Fruit fly (Drosophila melanogaster): Measurements from ENCODE around the gene ppk21.

The ppk21 gene

dm6 chr3R:29690960-29691527 is 26.5 kb downstream of the ppk21 start (continued):
- TF ChIP-seq Nf-YA (GFP tag; IDR thresholded peaks at IDR 0.05) (0 out of 2 replicates have a peak, but pooled peaks have one; percentile 37), CG15479 (GFP tag; optimal IDR thresholded peaks at IDR 0.05) (peak; percentile 39), CG8478 (optimal IDR thresholded peaks at IDR 0.05) (peak; percentile 4), ase (GFP tag; IDR thresholded peaks at IDR 0.05) (no peak), Myb (GFP tag; optimal IDR thresholded peaks at IDR 0.05) (no peak)

- no peak for TF ChIP-seq zen2 (GFP tag; IDR thresholded peaks at IDR 0.05; ENCODE audit: partially characterized antibody)
- peak; percentile 10 for TF ChIP-seq CG15479 (GFP tag; optimal IDR thresholded peaks at IDR 0.05)
- TF ChIP-seq dysf (GFP tag; IDR thresholded peaks at IDR 0.05) = no peak
- no peak for TF ChIP-seq bowl (GFP tag; IDR thresholded peaks at IDR 0.05)
- TF ChIP-seq CG10979 (tag; optimal IDR thresholded peaks at IDR 0.05) = no peak
- no peak for TF ChIP-seq CG2875 (GFP tag; optimal IDR thresholded peaks at IDR 0.05)
- TF ChIP-seq Xrp1 (GFP tag; IDR thresholded peaks at IDR 0.05) = no peak
- 0 out of 2 replicates have a peak, but pooled peaks have one; percentile 15 for TF ChIP-seq CG32767 (GFP tag; IDR thresholded peaks at IDR 0.05)
- TF ChIP-seq CG17912 (GFP tag; optimal IDR thresholded peaks at IDR 0.05) = no peak
- no peak for TF ChIP-seq Hr3 (GFP tag; optimal IDR thresholded peaks at IDR 0.05)
- 0 out of 4 replicates have a peak, but pooled peaks have one; percentile 17 for TF ChIP-seq chinmo (GFP tag; IDR thresholded peaks at IDR 0.05; ENCODE audit: partially characterized antibody)
- no peak for TF ChIP-seq Sox100B (GFP tag; optimal IDR thresholded peaks at IDR 0.05)
- TF ChIP-seq Dll (GFP tag; IDR thresholded peaks at IDR 0.05; ENCODE audit: partially characterized antibody) = peak; percentile 38; the same call in 1 of the 4 replicates
- no peak for TF ChIP-seq CG33557 (GFP tag; optimal IDR thresholded peaks at IDR 0.05)
- peak; percentile 57 for TF ChIP-seq dmrt99B (tag; optimal IDR thresholded peaks at IDR 0.05)
- TF ChIP-seq esg (GFP tag; conservative IDR thresholded peaks at IDR 0.05) = no peak
- no peak for TF ChIP-seq shn (GFP tag; optimal IDR thresholded peaks at IDR 0.05)
- TF ChIP-seq TFAM (GFP tag; optimal IDR thresholded peaks at IDR 0.05) = no peak
- TF ChIP-seq Deaf1 (tag; optimal IDR thresholded peaks at IDR 0.05) = peak; percentile 10
- TF ChIP-seq Hmx (GFP tag; optimal IDR thresholded peaks at IDR 0.05) = no peak
- TF ChIP-seq CG9727 (GFP tag; optimal IDR thresholded peaks at IDR 0.05) = no peak
- no peak for TF ChIP-seq CG31441 (GFP tag; IDR thresholded peaks at IDR 0.05)
- TF ChIP-seq Lim3 (GFP tag; IDR thresholded peaks at IDR 0.05) = no peak
- peak; percentile 96 for TF ChIP-seq Nf-YB (GFP tag; optimal IDR thresholded peaks at IDR 0.05)
- TF ChIP-seq CG8359 (GFP tag; optimal IDR thresholded peaks at IDR 0.05; ENCODE audit: borderline replicate concordance) = no peak
- no peak for TF ChIP-seq sisA (GFP tag; IDR thresholded peaks at IDR 0.05)
- TF ChIP-seq sd (tag; optimal IDR thresholded peaks at IDR 0.05) = no peak
- TF ChIP-seq cg (GFP tag; optimal IDR thresholded peaks at IDR 0.05) = peak; percentile 81
- TF ChIP-seq CG9797 (GFP tag; optimal IDR thresholded peaks at IDR 0.05) = no peak
- no peak for TF ChIP-seq CG14710 (tag; optimal IDR thresholded peaks at IDR 0.05)
- TF ChIP-seq CG4360 (GFP tag; IDR thresholded peaks at IDR 0.05) = no peak
- TF ChIP-seq Nf-YC (tag; optimal IDR thresholded peaks at IDR 0.05) = peak; percentile 96
- TF ChIP-seq Med (GFP tag) = peak; percentile 5
- peak in 1 of 2 experiments; percentile 24 for TF ChIP-seq Trl (optimal IDR thresholded peaks at IDR 0.05)
- no peak for TF ChIP-seq Trl (GFP tag; optimal IDR thresholded peaks at IDR 0.05)
- no peak for TF ChIP-seq CG12942 (GFP tag; optimal IDR thresholded peaks at IDR 0.05)
- no peak for TF ChIP-seq gsb (GFP tag; IDR thresholded peaks at IDR 0.05)
- TF ChIP-seq CG7357 (GFP tag; IDR thresholded peaks at IDR 0.05) = no peak
- no peak for TF ChIP-seq CG4404 (GFP tag; IDR thresholded peaks at IDR 0.05)
- TF ChIP-seq Adf1 (GFP tag; IDR thresholded peaks at IDR 0.05) = peak; percentile 91
- TF ChIP-seq dimm (GFP tag; IDR thresholded peaks at IDR 0.05) = no peak
- TF ChIP-seq CG15514 (GFP tag; optimal IDR thresholded peaks at IDR 0.05) = no peak
- no peak for TF ChIP-seq CG4854 (GFP tag; optimal IDR thresholded peaks at IDR 0.05)
- TF ChIP-seq Mes4 (GFP tag; optimal IDR thresholded peaks at IDR 0.05) = no peak
- TF ChIP-seq zf30C (GFP tag; optimal IDR thresholded peaks at IDR 0.05) = no peak
Measured at dm6 chr3R:29692009-29692641, 27.5 kb downstream of the ppk21 start, which contains the start of gene dmrt99B. dmrt99B (plus strand) TSS chr3R:29692591.

All from whole organism, embryonic.